Worm (Caenorhabditis elegans) whole organism, late embryonic: ENCODE measurements around the gene R02D5.3.

Source experiments
- ama-1 ChIP-seq: fragments of 150-350 bp; optimal IDR thresholded peaks from 2 replicates; lab custom pipeline; 2014
- ceh-24 ChIP-seq: sonication (generic microtip); optimal IDR thresholded peaks from 2 replicates; lab custom pipeline; 2016; ENCODE audit warnings: mild to moderate bottlenecking, missing genetic modification characterization, missing compliant biosample characterization
- ceh-45 ChIP-seq: fragments of 200-800 bp; sonication (Bioruptor generic); IDR thresholded peaks from 2 replicates; pipeline ENCODE4 v1.3.6; 2022; ENCODE audit warnings: missing genetic modification reagents, missing genetic modification characterization, missing compliant biosample characterization
- ceh-48 ChIP-seq: sonication (generic microtip); optimal IDR thresholded peaks from 2 replicates; lab custom pipeline; 2016; ENCODE audit warnings: missing genetic modification characterization, inconsistent platforms, missing compliant biosample characterization
- dve-1 ChIP-seq: sonication (generic microtip); optimal IDR thresholded peaks from 2 replicates; lab custom pipeline; 2017; ENCODE audit warnings: antibody characterized with exemption, mild to moderate bottlenecking, missing genetic modification characterization, missing compliant biosample characterization
- ets-4 ChIP-seq: sonication (generic microtip); optimal IDR thresholded peaks from 2 replicates; lab custom pipeline; 2016; ENCODE audit warnings: missing genetic modification characterization, missing compliant biosample characterization
- fkh-10 ChIP-seq: fragments of 150-350 bp; optimal IDR thresholded peaks from 2 replicates; lab custom pipeline; 2014; ENCODE audit warnings: missing biosample characterization, missing genetic modification reagents, missing genetic modification characterization
- hlh-15 ChIP-seq: sonication (generic microtip); optimal IDR thresholded peaks from 2 replicates; lab custom pipeline; 2016; ENCODE audit warnings: missing genetic modification characterization, missing compliant biosample characterization
- mec-3 ChIP-seq: sonication (generic microtip); optimal IDR thresholded peaks from 2 replicates; lab custom pipeline; 2016; ENCODE audit warnings: borderline replicate concordance, missing genetic modification characterization, missing compliant biosample characterization
- pag-3 ChIP-seq: sonication (generic microtip); optimal IDR thresholded peaks from 2 replicates; lab custom pipeline; 2016; ENCODE audit warnings: missing compliant biosample characterization, missing genetic modification characterization, borderline replicate concordance
- pqm-1 ChIP-seq: sonication (generic microtip); optimal IDR thresholded peaks from 2 replicates; lab custom pipeline; 2016; ENCODE audit warnings: missing genetic modification characterization, missing compliant biosample characterization

DNA sequence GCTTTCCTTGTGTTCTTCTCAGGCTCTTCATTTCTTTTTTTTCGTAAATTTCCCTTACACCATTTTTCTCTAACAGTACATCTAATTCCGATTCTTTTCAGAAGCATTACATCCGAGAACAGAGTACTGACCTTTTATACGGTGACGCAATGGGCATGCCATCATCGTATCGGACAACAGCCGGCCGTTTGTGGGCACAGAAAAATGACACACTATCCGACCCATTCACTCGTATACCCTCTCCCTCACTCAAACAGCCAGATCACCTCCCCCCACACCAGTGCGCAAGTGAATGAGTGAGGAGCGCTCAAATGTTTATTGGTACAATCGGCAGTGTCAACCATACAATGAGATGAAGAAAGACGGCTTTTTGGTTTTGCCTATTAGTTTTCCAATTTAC, 18.2 kb downstream of the R02D5.3 start, which contains the start of gene R02D5.24:
- TF ChIP-seq ceh-48 (no peak), pqm-1 (tag; lab: Kevin White, UChicago) (no peak), pag-3 (tag; lab: Kevin White, UChicago) (no peak), mec-3 (no peak), ama-1 (no peak), ceh-45 (GFP tag; lab: Robert Waterston, UW) (no peak), fkh-10 (GFP tag; lab: Kevin White, UChicago) (no peak), dve-1 (tag; lab: Kevin White, UChicago) (no peak), hlh-15 (tag; lab: Kevin White, UChicago) (no peak), ceh-24 (tag; lab: Kevin White, UChicago) (no peak), ets-4 (no peak)
